Worm (Caenorhabditis elegans) whole organism, L2 larva: ENCODE measurements around the gene vem-1.

Experiments
- C34F6.9 ChIP-seq: fragments of 150-350 bp; optimal IDR thresholded peaks from 2 replicates; lab custom pipeline; 2014; ENCODE audit warnings: missing biosample characterization, missing genetic modification characterization
- F13H6.1 ChIP-seq: sonication (generic microtip); optimal IDR thresholded peaks from 2 replicates; lab custom pipeline; 2016; ENCODE audit warnings: missing genetic modification characterization, missing compliant biosample characterization
- R02D3.7 ChIP-seq: fragments of 150-350 bp; optimal IDR thresholded peaks from 2 replicates; lab custom pipeline; 2014; ENCODE audit warnings: missing biosample characterization, missing genetic modification characterization
- Y55F3AM.14 ChIP-seq: fragments of 200-800 bp; sonication (Bioruptor generic); optimal IDR thresholded peaks from 2 replicates; lab custom pipeline; 2018; ENCODE audit warnings: mild to moderate bottlenecking, missing genetic modification characterization, missing compliant biosample characterization
- alr-1 ChIP-seq: fragments of 150-350 bp; optimal IDR thresholded peaks from 2 replicates; lab custom pipeline; 2014; ENCODE audit warnings: missing biosample characterization, missing genetic modification characterization
- aly-2 ChIP-seq: fragments of 150-350 bp; optimal IDR thresholded peaks from 2 replicates; lab custom pipeline; 2014; ENCODE audit warnings: missing biosample characterization, missing genetic modification characterization
- ama-1 ChIP-seq: fragments of 150-350 bp; optimal IDR thresholded peaks from 2 replicates; lab custom pipeline; 2018; ENCODE audit warnings: inconsistent platforms
- blmp-1 ChIP-seq: sonication (generic microtip); optimal IDR thresholded peaks from 2 replicates; lab custom pipeline; 2017; ENCODE audit warnings: missing genetic modification characterization, mild to moderate bottlenecking, missing compliant biosample characterization, antibody characterized with exemption, moderate library complexity; ENCODE audit not compliant: insufficient read depth
- ceh-82 ChIP-seq: fragments of 150-350 bp; optimal IDR thresholded peaks from 2 replicates; lab custom pipeline; 2014; ENCODE audit warnings: missing biosample characterization, missing genetic modification characterization
- dmd-4 ChIP-seq: sonication (generic microtip); optimal IDR thresholded peaks from 2 replicates; lab custom pipeline; 2017; ENCODE audit warnings: missing biosample characterization, missing genetic modification characterization
- egl-27 ChIP-seq: sonication (generic microtip); optimal IDR thresholded peaks from 3 replicates; lab custom pipeline; 2017; ENCODE audit warnings: missing biosample characterization, missing genetic modification reagents, missing genetic modification characterization
- elt-1 ChIP-seq: fragments of 150-350 bp; optimal IDR thresholded peaks from 2 replicates; lab custom pipeline; 2014; ENCODE audit warnings: missing biosample characterization, missing genetic modification characterization
- elt-3 ChIP-seq: sonication (generic microtip); optimal IDR thresholded peaks from 2 replicates; lab custom pipeline; 2017; ENCODE audit warnings: missing biosample characterization, missing genetic modification characterization
- fos-1 ChIP-seq: fragments of 150-350 bp; optimal IDR thresholded peaks from 2 replicates; lab custom pipeline; 2014; ENCODE audit warnings: missing biosample characterization, missing genetic modification characterization
- lin-11 ChIP-seq: fragments of 150-350 bp; sonication (generic microtip); optimal IDR thresholded peaks from 2 replicates; lab custom pipeline; 2014; ENCODE audit warnings: missing biosample characterization, missing genetic modification characterization, inconsistent platforms, mixed read lengths
- lin-39 ChIP-seq: fragments of 150-350 bp; optimal IDR thresholded peaks from 2 replicates; lab custom pipeline; 2014; ENCODE audit warnings: missing biosample characterization, missing genetic modification reagents, missing genetic modification characterization
- mbf-1 ChIP-seq: sonication (generic microtip); optimal IDR thresholded peaks from 2 replicates; lab custom pipeline; 2017; ENCODE audit warnings: missing biosample characterization, missing genetic modification characterization
- mdl-1 ChIP-seq, 2 experiments: fragments of 150-350 bp in 1 of 2; sonication (generic microtip) in 1 of 2; optimal IDR thresholded peaks; 2 replicates each; lab custom pipeline; 2017; ENCODE audit warnings: missing biosample characterization in 2 of 2, missing genetic modification characterization in 2 of 2
- nhr-11 ChIP-seq: fragments of 150-350 bp; optimal IDR thresholded peaks from 2 replicates; lab custom pipeline; 2014; ENCODE audit warnings: missing biosample characterization, missing genetic modification characterization
- nhr-12 ChIP-seq: fragments of 150-350 bp; optimal IDR thresholded peaks from 2 replicates; lab custom pipeline; 2014; ENCODE audit warnings: missing biosample characterization, missing genetic modification characterization
- nhr-129 ChIP-seq: fragments of 150-350 bp; optimal IDR thresholded peaks from 2 replicates; lab custom pipeline; 2014; ENCODE audit warnings: missing biosample characterization, missing genetic modification characterization
- nhr-21 ChIP-seq: fragments of 150-350 bp; optimal IDR thresholded peaks from 2 replicates; lab custom pipeline; 2014; ENCODE audit warnings: missing biosample characterization, missing genetic modification characterization
- nhr-237 ChIP-seq: fragments of 150-350 bp; optimal IDR thresholded peaks from 2 replicates; lab custom pipeline; 2014; ENCODE audit warnings: missing biosample characterization, missing genetic modification characterization
- nhr-25 ChIP-seq: fragments of 150-350 bp; sonication (generic microtip); optimal IDR thresholded peaks from 3 replicates; lab custom pipeline; 2014; ENCODE audit warnings: missing biosample characterization, missing genetic modification characterization
- nhr-6 ChIP-seq: fragments of 150-350 bp; optimal IDR thresholded peaks from 2 replicates; lab custom pipeline; 2014; ENCODE audit warnings: missing biosample characterization, missing genetic modification characterization
- nhr-77 ChIP-seq: fragments of 150-350 bp; optimal IDR thresholded peaks from 2 replicates; lab custom pipeline; 2014; ENCODE audit warnings: missing biosample characterization, missing genetic modification characterization
- peb-1 ChIP-seq: fragments of 150-350 bp; optimal IDR thresholded peaks from 2 replicates; lab custom pipeline; 2014; ENCODE audit warnings: missing biosample characterization, missing genetic modification characterization
- sem-4 ChIP-seq: fragments of 150-350 bp; optimal IDR thresholded peaks from 2 replicates; lab custom pipeline; 2014; ENCODE audit warnings: missing biosample characterization, missing genetic modification reagents, missing genetic modification characterization
- skn-1 ChIP-seq: sonication (generic microtip); optimal IDR thresholded peaks from 2 replicates; lab custom pipeline; 2017; ENCODE audit warnings: missing biosample characterization, missing genetic modification characterization
- sma-3 ChIP-seq: sonication (generic microtip); optimal IDR thresholded peaks from 2 replicates; lab custom pipeline; 2016; ENCODE audit warnings: missing genetic modification reagents, missing genetic modification characterization, missing compliant biosample characterization
- sma-9 ChIP-seq, 2 experiments: fragments of 150-350 bp in 1 of 2; sonication (generic microtip) in 1 of 2; optimal IDR thresholded peaks; 2 replicates each; lab custom pipeline; 2014 to 2016; ENCODE audit warnings: missing genetic modification characterization in 2 of 2, mild to moderate bottlenecking in 1 of 2, missing biosample characterization in 1 of 2, missing compliant biosample characterization in 1 of 2, missing genetic modification reagents in 1 of 2, moderate library complexity in 1 of 2
- unc-55 ChIP-seq: fragments of 150-350 bp; sonication (generic microtip); optimal IDR thresholded peaks from 3 replicates; lab custom pipeline; 2014; ENCODE audit warnings: missing biosample characterization, missing genetic modification reagents, missing genetic modification characterization
- unc-62 ChIP-seq: fragments of 150-350 bp; optimal IDR thresholded peaks from 2 replicates; lab custom pipeline; 2014; ENCODE audit warnings: missing biosample characterization, missing genetic modification reagents, missing genetic modification characterization
- ztf-1 ChIP-seq: fragments of 200-800 bp; sonication (Bioruptor generic); conservative IDR thresholded peaks from 2 replicates; pipeline ENCODE4 v1.3.6; 2022; ENCODE audit warnings: missing genetic modification characterization, missing compliant biosample characterization
- ztf-11 ChIP-seq: sonication (generic microtip); optimal IDR thresholded peaks from 2 replicates; lab custom pipeline; 2017; ENCODE audit warnings: missing biosample characterization, missing genetic modification characterization
- ztf-4 ChIP-seq: fragments of 150-350 bp; optimal IDR thresholded peaks from 2 replicates; lab custom pipeline; 2014; ENCODE audit warnings: missing biosample characterization, missing genetic modification characterization

The vem-1 gene

DNA sequence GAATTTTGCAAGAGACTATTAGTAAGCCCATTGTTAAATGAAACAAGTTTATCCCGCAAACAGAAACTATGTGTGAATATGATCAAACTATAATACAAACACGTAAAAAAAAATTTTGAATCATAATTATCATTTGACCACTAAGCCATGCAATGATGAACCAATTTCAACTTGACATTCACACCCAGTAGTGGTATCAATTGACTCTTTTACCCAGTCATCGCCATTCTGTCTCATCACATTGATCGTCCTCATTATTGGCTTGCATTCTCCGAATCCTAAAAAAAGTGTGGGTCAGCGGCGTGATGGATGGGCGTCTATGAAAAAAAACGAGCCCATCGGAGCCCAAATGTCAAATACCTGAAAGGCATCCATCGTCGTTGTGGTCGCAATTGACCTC, 31.9 kb upstream of the vem-1 start:
- TF ChIP-seq F13H6.1 (no peak), lin-11 (tag; lab: Kevin White, UChicago) (no peak), nhr-129 (no peak), lin-39 (tag; lab: Kevin White, UChicago) (no peak), peb-1 (tag; lab: Kevin White, UChicago) (no peak), ztf-11 (tag; lab: Kevin White, UChicago) (no peak), ztf-1 (no peak), mdl-1 (tag; optimal IDR thresholded peaks at IDR 0.05; lab: Kevin White, UChicago) (no peak)

DNA sequence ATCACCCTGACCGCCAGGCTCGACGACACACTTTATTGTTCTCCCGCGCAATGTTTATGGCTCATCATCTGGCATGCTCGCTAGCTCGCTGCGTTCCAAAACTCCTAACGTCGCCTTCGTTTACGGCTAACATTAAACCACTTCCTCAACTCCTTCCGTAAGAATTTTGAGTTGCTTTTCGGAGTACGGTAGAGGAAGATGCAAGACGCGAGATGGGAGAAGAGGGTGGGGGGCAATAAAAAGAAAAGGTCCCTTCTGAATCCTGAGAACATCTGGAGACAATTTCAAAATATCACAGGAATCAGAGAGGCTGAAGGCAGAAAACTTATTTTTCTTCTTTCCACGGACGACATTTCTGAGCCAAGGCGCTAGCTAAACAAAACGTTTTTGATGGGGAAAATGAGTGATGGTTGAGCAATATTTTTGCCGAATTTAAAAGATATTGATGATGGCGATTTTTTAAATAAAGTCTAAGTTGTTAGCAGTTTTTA, 29.5 kb upstream of the vem-1 start:
- no peak for TF ChIP-seq nhr-129
- no peak for TF ChIP-seq nhr-12
- TF ChIP-seq nhr-11 (tag; lab: Kevin White, UChicago), result no peak
- TF ChIP-seq ama-1 (lab: Kevin White, UChicago), result no peak

DNA sequence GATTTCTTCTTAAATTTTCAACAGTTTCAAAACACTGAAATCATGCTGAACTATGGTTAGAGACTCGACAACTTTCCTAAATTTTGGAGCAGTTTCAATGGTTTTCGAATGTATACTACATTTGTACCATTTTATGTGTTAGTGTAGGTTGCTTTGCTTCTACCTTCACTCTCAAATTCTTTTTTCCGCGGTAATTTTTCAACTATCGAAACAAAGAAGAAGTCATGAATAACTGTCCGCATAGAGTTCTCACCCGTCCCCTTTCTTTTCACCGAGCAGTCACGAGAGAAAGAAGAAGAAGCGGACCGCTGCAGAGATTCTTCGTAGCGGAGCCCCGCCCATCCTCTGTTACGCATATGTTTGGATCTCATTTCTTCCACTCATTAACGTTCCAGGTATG, 27.8 kb upstream of the vem-1 start, which contains the start of gene hlh-8:
Gene hlh-8 (plus strand): TSS at position 301 of the 400 bp plus-strand sequence.
- TF ChIP-seq ceh-82 (no peak), nhr-77 (tag; lab: Kevin White, UChicago) (no peak), Y55F3AM.14 (no peak), nhr-25 (tag; lab: Kevin White, UChicago) (no peak), nhr-6 (no peak), egl-27 (no peak), C34F6.9 (tag; lab: Kevin White, UChicago) (no peak), sma-3 (GFP tag; lab: Kevin White, UChicago) (no peak), R02D3.7 (tag; lab: Kevin White, UChicago) (no peak), unc-62 (GFP tag; lab: Kevin White, UChicago) (no peak), mbf-1 (no peak), alr-1 (tag; lab: Kevin White, UChicago) (no peak), unc-55 (GFP tag; lab: Kevin White, UChicago) (no peak), fos-1 (tag; lab: Kevin White, UChicago) (no peak), lin-39 (tag; lab: Kevin White, UChicago) (no peak), ztf-4 (tag; lab: Kevin White, UChicago) (no peak), nhr-21 (tag; lab: Kevin White, UChicago) (no peak), dmd-4 (tag; lab: Kevin White, UChicago) (no peak), sem-4 (tag; lab: Kevin White, UChicago) (no peak)

DNA sequence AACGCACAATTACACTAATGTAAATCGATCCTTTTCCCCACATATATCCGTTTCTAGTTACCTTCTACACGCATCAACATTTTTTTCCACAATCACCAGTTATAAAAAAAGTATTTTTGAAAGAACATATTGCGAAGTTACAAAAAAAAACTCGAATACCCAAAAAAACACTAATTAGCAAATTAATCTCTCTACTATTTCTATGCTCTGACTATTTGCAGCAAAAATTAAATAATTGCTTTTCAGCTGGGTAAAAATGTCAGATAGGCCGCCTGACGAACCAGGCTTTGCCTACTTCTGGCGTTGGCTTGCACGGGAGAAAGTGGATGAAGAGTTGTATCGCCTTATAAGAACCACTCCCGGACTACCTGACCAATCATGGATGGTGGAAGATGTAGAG, 21.8 kb upstream of the vem-1 start, which contains the start of gene K07E3.1:
Gene K07E3.1 (plus strand): TSS at position 247 of the 400 bp plus-strand sequence.
- TF ChIP-seq mdl-1 (tag; optimal IDR thresholded peaks at IDR 0.05; lab: Kevin White, UChicago) (no peak), nhr-12 (no peak), F13H6.1 (no peak), elt-3 (tag; lab: Kevin White, UChicago) (no peak), nhr-11 (tag; lab: Kevin White, UChicago) (no peak), blmp-1 (tag; lab: Kevin White, UChicago) (no peak), sem-4 (tag; lab: Kevin White, UChicago) (no peak), peb-1 (tag; lab: Kevin White, UChicago) (no peak), fos-1 (tag; lab: Kevin White, UChicago) (no peak), C34F6.9 (tag; lab: Kevin White, UChicago) (no peak), nhr-237 (tag; lab: Kevin White, UChicago) (no peak), ztf-1 (no peak), elt-1 (tag; lab: Kevin White, UChicago) (no peak), sma-9 (GFP tag; optimal IDR thresholded peaks at IDR 0.05; lab: Kevin White, UChicago) (no peak), sma-9 (tag; optimal IDR thresholded peaks at IDR 0.05; lab: Kevin White, UChicago) (no peak), skn-1 (tag; lab: Kevin White, UChicago) (no peak), aly-2 (tag; lab: Kevin White, UChicago) (no peak), sma-3 (GFP tag; lab: Kevin White, UChicago) (no peak)
